Fruit fly (Drosophila melanogaster): ENCODE results near the gene Dtg.

Dtg gene

DNA sequence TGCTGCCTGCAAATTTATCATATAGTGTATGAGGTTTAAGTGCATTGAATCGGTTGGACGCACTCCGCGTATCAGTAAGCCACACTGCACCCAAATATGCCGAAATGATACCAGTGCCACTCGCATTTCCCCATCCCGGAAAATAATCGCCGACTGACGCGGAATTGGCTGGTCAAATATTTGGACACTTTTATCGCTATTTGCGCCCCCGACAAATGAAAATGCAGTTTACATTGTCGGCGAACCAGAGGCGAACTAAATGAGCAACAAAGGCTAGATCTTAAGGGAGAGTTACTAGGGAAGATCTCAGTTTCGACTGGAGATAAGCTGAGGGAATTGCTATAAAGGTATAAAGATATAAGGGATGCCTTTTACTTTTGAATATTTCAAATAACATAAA lies 40.3 kb downstream of the Dtg start:
- TF ChIP-seq sage (GFP tag; optimal IDR thresholded peaks at IDR 0.05) (no peak), lola (GFP tag; optimal IDR thresholded peaks at IDR 0.05) (no peak), br (GFP tag; optimal IDR thresholded peaks at IDR 0.05) (no peak), h (GFP tag; optimal IDR thresholded peaks at IDR 0.05) (no peak)

- no peak for TF ChIP-seq Hnf4 (GFP tag; optimal IDR thresholded peaks at IDR 0.05)
- no peak for TF ChIP-seq Vsx2 (GFP tag; optimal IDR thresholded peaks at IDR 0.05; ENCODE audit: partially characterized antibody)
- no peak for TF ChIP-seq fru (GFP tag; optimal IDR thresholded peaks at IDR 0.05)
- TF ChIP-seq pan (optimal IDR thresholded peaks at IDR 0.05): no peak
- TF ChIP-seq N (GFP tag; optimal IDR thresholded peaks at IDR 0.05): no peak
- no peak for TF ChIP-seq CG32264 (GFP tag; optimal IDR thresholded peaks at IDR 0.05)
- TF ChIP-seq Dif (GFP tag; optimal IDR thresholded peaks at IDR 0.05; ENCODE audit: partially characterized antibody): no peak
Observed at dm6 chr3R:12688672-12689417, 41.0 kb downstream of the Dtg start, which contains the start of gene kar. Gene kar (minus strand): TSS chr3R:12689367.

dm6 chr3R:12691422-12692101 lies 43.7 kb downstream of the Dtg start, which contains the start of gene Arp1:
Gene Arp1 (plus strand): TSS chr3R:12691743.
- no peak for TF ChIP-seq GATAd (GFP tag; optimal IDR thresholded peaks at IDR 0.05)
- no peak for TF ChIP-seq Jra (GFP tag; optimal IDR thresholded peaks at IDR 0.05)
- no peak for TF ChIP-seq ey (GFP tag; optimal IDR thresholded peaks at IDR 0.05)
- no peak for TF ChIP-seq Hr83 (GFP tag; optimal IDR thresholded peaks at IDR 0.05; ENCODE audit: poor library complexity, severe bottlenecking)
- no peak for TF ChIP-seq foxo (GFP tag; optimal IDR thresholded peaks at IDR 0.05)
- TF ChIP-seq Dfd (GFP tag; optimal IDR thresholded peaks at IDR 0.05): no peak
- TF ChIP-seq Rel (GFP tag; optimal IDR thresholded peaks at IDR 0.05): no peak
- TF ChIP-seq Rel (tag; optimal IDR thresholded peaks at IDR 0.05): peak; percentile 50

- TF ChIP-seq woc (GFP tag; optimal IDR thresholded peaks at IDR 0.05): no peak
- no peak for TF ChIP-seq fru (GFP tag; optimal IDR thresholded peaks at IDR 0.05)
- TF ChIP-seq CG9705 (GFP tag; optimal IDR thresholded peaks at IDR 0.05): no peak
- no peak for TF ChIP-seq rgr (GFP tag; optimal IDR thresholded peaks at IDR 0.05)
- TF ChIP-seq tai (GFP tag; optimal IDR thresholded peaks at IDR 0.05): no peak
Observed at dm6 chr3R:12692497-12692896, 44.6 kb downstream of the Dtg start, which contains the start of gene CG31347. Gene CG31347 (minus strand): TSS chr3R:12692597.

dm6 chr3R:12694742-12695141 lies 46.9 kb downstream of the Dtg start, which contains the start of the genes CG14391 and NijC:
Gene CG14391 (minus strand): TSS chr3R:12694842.
Gene NijC (plus strand): TSS chr3R:12695129.
- TF ChIP-seq dmrt93B (GFP tag; optimal IDR thresholded peaks at IDR 0.05): no peak
- TF ChIP-seq tai (GFP tag; optimal IDR thresholded peaks at IDR 0.05): no peak
- TF ChIP-seq CG9705 (GFP tag; optimal IDR thresholded peaks at IDR 0.05): no peak
- no peak for TF ChIP-seq CG32264 (GFP tag; optimal IDR thresholded peaks at IDR 0.05)

DNA sequence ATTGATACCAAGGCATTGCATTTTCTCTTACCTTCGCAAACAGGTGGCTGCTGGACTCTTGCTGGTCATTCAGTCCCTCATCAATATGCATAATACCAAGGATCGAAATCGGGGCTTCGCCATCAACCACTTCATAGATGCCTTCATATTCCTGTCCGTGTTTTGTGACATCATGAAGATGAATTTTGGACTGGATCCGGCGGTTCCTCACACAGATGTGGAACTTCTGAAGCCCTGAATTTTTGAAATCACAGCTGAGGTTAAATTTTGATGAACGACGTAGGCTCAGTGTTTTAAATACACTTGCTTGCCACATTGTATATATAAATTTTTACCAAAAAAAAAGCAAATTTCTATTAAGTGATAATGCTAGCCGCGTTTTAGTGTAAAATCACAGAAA lies 49.2 kb downstream of the Dtg start, which contains the start of gene Past1:
Gene Past1, plus strand, starts transcription at position 301 of the 400 bp plus-strand sequence.
- TF ChIP-seq fru (GFP tag; optimal IDR thresholded peaks at IDR 0.05) (no peak), sv (GFP tag; optimal IDR thresholded peaks at IDR 0.05) (no peak), ey (GFP tag; optimal IDR thresholded peaks at IDR 0.05) (no peak), jim (GFP tag; optimal IDR thresholded peaks at IDR 0.05) (no peak), CrebA (GFP tag; optimal IDR thresholded peaks at IDR 0.05; ENCODE audit: borderline replicate concordance) (no peak), Rel (GFP tag; optimal IDR thresholded peaks at IDR 0.05) (no peak), Rel (tag; optimal IDR thresholded peaks at IDR 0.05) (no peak)

All from whole organism, wandering third instar larva.